Fruit fly (Drosophila melanogaster) S2 (cell line): ENCODE measurements around the gene Atpalpha.

Experiments used
- CG8478 ChIP-seq: fragments of >200 bp; optimal IDR thresholded peaks from 2 replicates; lab custom pipeline; 2018
- CTCF ChIP-seq, 2 experiments: fragments of >200 bp; optimal IDR thresholded peaks; 2 replicates each; lab custom pipeline; 2018

- TF ChIP-seq CTCF (optimal IDR thresholded peaks at IDR 0.05; lab: Kevin White, UChicago): no peak
- TF ChIP-seq CG8478 (lab: Kevin White, UChicago): no peak
Observed at dm6 chr3R:20905418-20905817, 43.1 kb upstream of the Atpalpha start, which contains the start of gene TotX.
